Worm (Caenorhabditis elegans): ENCODE results near the gene W05B10.6.
A peak's percentile ranks its signal among the peaks of the same experiment; 100 is the strongest.

The W05B10.6 gene

ce11 chrV:12683205-12683604 is 25.2 kb upstream of the W05B10.6 start:
- no peak for TF ChIP-seq nhr-111 (GFP tag; optimal IDR thresholded peaks at IDR 0.05)
- TF ChIP-seq nhr-6 (tag; optimal IDR thresholded peaks at IDR 0.05), result no peak
- no peak for TF ChIP-seq R02D3.7 (tag; optimal IDR thresholded peaks at IDR 0.05)
- peak in 1 of 2 experiments; percentile 37 for TF ChIP-seq daf-16 (GFP tag; optimal IDR thresholded peaks at IDR 0.05)
- TF ChIP-seq daf-16 (tag; optimal IDR thresholded peaks at IDR 0.05), result no peak
- TF ChIP-seq D1046.2 (GFP tag; IDR thresholded peaks at IDR 0.05), result no peak
- TF ChIP-seq ces-1 (GFP tag; optimal IDR thresholded peaks at IDR 0.05), result no peak
- TF ChIP-seq cey-2 (tag; optimal IDR thresholded peaks at IDR 0.05; ENCODE audit: borderline replicate concordance, insufficient read depth), result no peak
- TF ChIP-seq vab-7 (GFP tag; IDR thresholded peaks at IDR 0.05), result no peak
- no peak for TF ChIP-seq F10B5.3 (tag; optimal IDR thresholded peaks at IDR 0.05)
- no peak for TF ChIP-seq nhr-77 (tag; optimal IDR thresholded peaks at IDR 0.05)
- TF ChIP-seq pha-4 (GFP tag; IDR thresholded peaks at IDR 0.05), result no peak
- TF ChIP-seq pha-4 (tag; optimal IDR thresholded peaks at IDR 0.05), result no peak
- TF ChIP-seq Y48G9A.11 (GFP tag; IDR thresholded peaks at IDR 0.05), result no peak
- TF ChIP-seq ceh-44 (GFP tag; IDR thresholded peaks at IDR 0.05), result 0 out of 2 replicates have a peak, but pooled peaks have one; percentile 53
- no peak for TF ChIP-seq nhr-11 (tag; optimal IDR thresholded peaks at IDR 0.05)
- no peak for TF ChIP-seq mxl-2 (GFP tag; conservative IDR thresholded peaks at IDR 0.05)
- no peak for TF ChIP-seq ceh-32 (tag; optimal IDR thresholded peaks at IDR 0.05; ENCODE audit: poor library complexity)

ce11 chrV:12679807-12680206 is 21.8 kb upstream of the W05B10.6 start, which contains the start of gene frpr-15:
Gene frpr-15 (plus strand): TSS chrV:12680107.
- TF ChIP-seq unc-62 (GFP tag; optimal IDR thresholded peaks at IDR 0.05 in 1 of 2) (peak in 1 of 2 experiments; percentile 33), unc-62 (tag; optimal IDR thresholded peaks at IDR 0.05) (no peak), nhr-102 (tag; optimal IDR thresholded peaks at IDR 0.05) (no peak)

ce11 chrV:12679292-12679691 is 21.2 kb upstream of the W05B10.6 start:
- no peak for TF ChIP-seq daf-16 (GFP tag; optimal IDR thresholded peaks at IDR 0.05)
- TF ChIP-seq daf-16 (tag; optimal IDR thresholded peaks at IDR 0.05), result no peak
- TF ChIP-seq aha-1 (tag), result no peak
- no peak for TF ChIP-seq fos-1 (tag; optimal IDR thresholded peaks at IDR 0.05)
- TF ChIP-seq dmd-9 (GFP tag; IDR thresholded peaks at IDR 0.05), result no peak
- no peak for TF ChIP-seq snpc-4 (tag; optimal IDR thresholded peaks at IDR 0.05)
- TF ChIP-seq ama-1 (optimal IDR thresholded peaks at IDR 0.05), result no peak
- TF ChIP-seq lin-29 (GFP tag; IDR thresholded peaks at IDR 0.05), result no peak
- TF ChIP-seq mdl-1 (tag; optimal IDR thresholded peaks at IDR 0.05), result no peak
- TF ChIP-seq rbr-2 (tag; optimal IDR thresholded peaks at IDR 0.05), result no peak

- no peak for TF ChIP-seq arid-1 (GFP tag; conservative IDR thresholded peaks at IDR 0.05)
- TF ChIP-seq unc-39 (tag; optimal IDR thresholded peaks at IDR 0.05), result no peak
- peak; percentile 88 for TF ChIP-seq fkh-10 (GFP tag; optimal IDR thresholded peaks at IDR 0.05)
- no peak for TF ChIP-seq saeg-2 (GFP tag; IDR thresholded peaks at IDR 0.05)
Measured at ce11 chrV:12676299-12676698, 18.3 kb upstream of the W05B10.6 start.

- TF ChIP-seq gei-8 (GFP tag; optimal IDR thresholded peaks at IDR 0.05) (no peak), fkh-10 (GFP tag; optimal IDR thresholded peaks at IDR 0.05) (peak; percentile 48), F10B5.3 (tag; optimal IDR thresholded peaks at IDR 0.05) (no peak)
Measured at ce11 chrV:12673745-12674144, 15.7 kb upstream of the W05B10.6 start.

ce11 chrV:12670607-12671006 is 12.6 kb upstream of the W05B10.6 start, which contains the start of gene srx-116:
Gene srx-116 (plus strand): TSS chrV:12670907.
- TF ChIP-seq T20F7.1 (GFP tag; optimal IDR thresholded peaks at IDR 0.05) (no peak), ztf-11 (tag; optimal IDR thresholded peaks at IDR 0.05) (no peak), zip-11 (GFP tag; IDR thresholded peaks at IDR 0.05) (no peak), dpl-1 (GFP tag; optimal IDR thresholded peaks at IDR 0.05) (no peak)
